Worm (Caenorhabditis elegans): Measurements from ENCODE around the gene haf-7.

Gene haf-7

ce11 chrV:14773048-14773447 lies at the start of gene haf-7:
Gene haf-7, plus strand, starts transcription at chrV:14773258.
- TF ChIP-seq unc-62 (GFP tag; optimal IDR thresholded peaks at IDR 0.05) (peak; percentile 14), dox-1 (GFP tag; IDR thresholded peaks at IDR 0.05) (peak; percentile 19; the same call in 1 of the 2 replicates), ZK185.1 (tag; optimal IDR thresholded peaks at IDR 0.05; ENCODE audit: poor library complexity, severe bottlenecking) (no peak), attf-5 (GFP tag; optimal IDR thresholded peaks at IDR 0.05) (peak; percentile 34), nhr-80 (tag; optimal IDR thresholded peaks at IDR 0.05) (peak; percentile 28), sea-2 (GFP tag; IDR thresholded peaks at IDR 0.05) (no peak), cebp-1 (GFP tag; IDR thresholded peaks at IDR 0.05) (peak; percentile 59; the same call in 1 of the 2 replicates), cebp-1 (tag; optimal IDR thresholded peaks at IDR 0.05) (peak; percentile 74), madf-8 (GFP tag; conservative IDR thresholded peaks at IDR 0.05) (no peak), hsf-1 (GFP tag; IDR thresholded peaks at IDR 0.05) (no peak), sdz-38 (tag; optimal IDR thresholded peaks at IDR 0.05) (no peak), rcor-1 (GFP tag; IDR thresholded peaks at IDR 0.05) (no peak)

DNA sequence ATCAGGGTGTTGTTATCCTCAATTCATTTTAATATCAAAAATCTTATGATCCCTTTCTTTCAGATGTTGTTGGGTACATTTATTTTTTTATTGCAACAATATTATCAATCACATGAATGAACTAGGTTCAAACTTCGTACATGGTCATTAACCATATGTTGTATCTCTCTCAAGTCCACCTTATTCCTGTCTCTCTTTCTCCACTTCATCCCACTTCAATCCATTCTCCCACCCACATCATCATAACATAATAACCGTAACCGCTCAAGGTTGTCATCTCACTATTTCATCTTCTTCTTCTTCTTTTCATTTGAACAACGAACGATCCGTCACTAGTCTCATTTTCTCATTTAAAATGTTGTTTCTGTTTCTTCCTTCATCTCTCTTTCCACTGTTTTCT lies 47.6 kb upstream of the haf-7 start:
- TF ChIP-seq egl-18 (GFP tag; IDR thresholded peaks at IDR 0.05) = no peak
- TF ChIP-seq somi-1 (GFP tag; optimal IDR thresholded peaks at IDR 0.05) = peak; percentile 76

DNA sequence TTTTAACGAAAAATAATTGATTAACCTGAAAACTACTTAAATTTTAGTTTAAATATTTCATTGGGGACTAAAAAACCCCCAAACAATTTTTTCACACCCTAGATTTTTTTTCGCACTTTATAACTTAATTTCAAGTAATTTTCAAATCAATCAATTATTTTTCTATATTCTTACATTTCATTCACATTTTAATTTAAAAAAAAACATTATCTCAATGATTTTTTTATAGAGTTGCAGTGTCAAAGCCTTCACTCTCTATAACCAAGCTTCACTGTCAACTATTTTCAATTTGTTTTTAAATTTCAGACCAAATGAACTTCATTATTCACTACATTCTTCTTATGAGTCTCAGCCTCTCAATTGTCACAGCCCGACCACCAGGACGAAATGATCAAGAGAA lies 46.5 kb upstream of the haf-7 start, which contains the start of gene Y50E8A.1:
Gene Y50E8A.1, plus strand, starts transcription at position 301 of the 400 bp plus-strand sequence.
- TF ChIP-seq B0019.2 (GFP tag; conservative IDR thresholded peaks at IDR 0.05) = no peak
- no peak for TF ChIP-seq F23B12.7 (tag; optimal IDR thresholded peaks at IDR 0.05; ENCODE audit: insufficient read depth)
- TF ChIP-seq lin-26 (GFP tag; IDR thresholded peaks at IDR 0.05) = no peak
- TF ChIP-seq nfya-2 (GFP tag; IDR thresholded peaks at IDR 0.05) = no peak

DNA sequence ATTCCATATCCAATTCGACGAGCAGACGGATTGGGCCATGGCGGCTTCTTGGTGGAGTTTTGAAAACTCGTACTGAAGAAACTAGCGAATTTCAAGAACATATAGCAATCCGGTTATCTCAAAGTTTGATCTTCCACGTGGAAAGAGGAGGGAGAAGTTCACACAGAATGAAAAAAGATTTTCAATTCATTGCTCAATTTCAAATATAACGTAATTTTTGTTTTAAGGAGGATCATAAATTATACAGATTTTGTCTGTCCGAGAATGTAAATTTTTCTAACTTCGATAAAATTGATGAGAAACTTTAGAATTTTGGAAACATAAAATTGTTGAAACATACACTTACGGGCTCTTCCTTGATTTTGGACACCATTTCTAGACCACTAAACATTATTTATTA lies 44.3 kb upstream of the haf-7 start, which contains the start of gene Y50E8A.2:
Gene Y50E8A.2, minus strand, starts transcription at position 101 of the 400 bp plus-strand sequence.
- TF ChIP-seq lin-40 (tag; optimal IDR thresholded peaks at IDR 0.05) (no peak), ceh-79 (tag; optimal IDR thresholded peaks at IDR 0.05) (no peak), unc-130 (GFP tag; optimal IDR thresholded peaks at IDR 0.05) (no peak), hrde-1 (tag; optimal IDR thresholded peaks at IDR 0.05; ENCODE audit: borderline replicate concordance) (no peak), let-526 (GFP tag; IDR thresholded peaks at IDR 0.05) (no peak), ceh-91 (GFP tag; IDR thresholded peaks at IDR 0.05) (no peak), ZK185.1 (tag; optimal IDR thresholded peaks at IDR 0.05; ENCODE audit: poor library complexity, severe bottlenecking) (no peak), rec-8 (tag; optimal IDR thresholded peaks at IDR 0.05) (no peak), mes-4 (tag; optimal IDR thresholded peaks at IDR 0.05) (no peak), ceh-27 (GFP tag; optimal IDR thresholded peaks at IDR 0.05) (no peak), K12H6.12 (tag; optimal IDR thresholded peaks at IDR 0.05) (no peak), Y67H2A.10 (GFP tag; conservative IDR thresholded peaks at IDR 0.05) (no peak)

- no peak for TF ChIP-seq C17E4.6 (GFP tag; IDR thresholded peaks at IDR 0.05)
- no peak for TF ChIP-seq ztf-22 (GFP tag; optimal IDR thresholded peaks at IDR 0.05)
- no peak for TF ChIP-seq snpc-3.4 (tag; optimal IDR thresholded peaks at IDR 0.05)
- no peak for TF ChIP-seq egrh-3 (GFP tag; IDR thresholded peaks at IDR 0.05)
- no peak for TF ChIP-seq T26A5.8 (tag; optimal IDR thresholded peaks at IDR 0.05)
- TF ChIP-seq lin-40 (tag; optimal IDR thresholded peaks at IDR 0.05) = no peak
- TF ChIP-seq F49E8.2 (tag; optimal IDR thresholded peaks at IDR 0.05; ENCODE audit: insufficient read depth) = no peak
- no peak for TF ChIP-seq ceh-40 (GFP tag; IDR thresholded peaks at IDR 0.05)
- TF ChIP-seq zfh-2 (GFP tag; conservative IDR thresholded peaks at IDR 0.05) = no peak
- no peak for TF ChIP-seq madf-3 (GFP tag; IDR thresholded peaks at IDR 0.05)
- TF ChIP-seq Y79H2A.3 (GFP tag; conservative IDR thresholded peaks at IDR 0.05) = no peak
- TF ChIP-seq chd-7 (tag; optimal IDR thresholded peaks at IDR 0.05) = no peak
- TF ChIP-seq dpl-1 (GFP tag; optimal IDR thresholded peaks at IDR 0.05) = no peak
- TF ChIP-seq ceh-58 (GFP tag; IDR thresholded peaks at IDR 0.05) = no peak
Measured at ce11 chrV:14729343-14729742, 43.7 kb upstream of the haf-7 start, which contains the start of gene oig-3. Gene oig-3, plus strand, starts transcription at chrV:14729643.
